Worm (Caenorhabditis elegans) whole organism, late embryonic: ENCODE data around the gene snx-1.

Experiments used
- ama-1 ChIP-seq: fragments of 150-350 bp; optimal IDR thresholded peaks from 2 replicates; lab custom pipeline; 2014
- fkh-6 ChIP-seq: sonication (generic microtip); optimal IDR thresholded peaks from 2 replicates; lab custom pipeline; 2016; ENCODE audit warnings: missing genetic modification characterization, missing compliant biosample characterization
- nfya-1 ChIP-seq: sonication (generic microtip); optimal IDR thresholded peaks from 2 replicates; lab custom pipeline; 2017; ENCODE audit warnings: missing genetic modification characterization, mild to moderate bottlenecking, missing compliant biosample characterization, antibody characterized with exemption, moderate library complexity
- tbx-2 ChIP-seq: sonication (generic microtip); optimal IDR thresholded peaks from 2 replicates; lab custom pipeline; 2016; ENCODE audit warnings: missing genetic modification characterization, missing compliant biosample characterization

ce11 chrX:1123471-1123870 lies 5.3 kb upstream of the snx-1 start:
- TF ChIP-seq fkh-6 (tag; lab: Kevin White, UChicago) (no peak), ama-1 (lab: Kevin White, UChicago) (no peak), tbx-2 (tag; lab: Kevin White, UChicago) (no peak), nfya-1 (tag; lab: Kevin White, UChicago) (no peak)
